Fruit fly (Drosophila melanogaster) whole organism, adult: ENCODE results near the gene CG2772.

Experiments
- CG11617 ChIP-seq: fragments of 200-800 bp; sonication (Bioruptor generic); optimal IDR thresholded peaks from 2 replicates; lab custom pipeline; 2017; ENCODE audit warnings: mild to moderate bottlenecking, missing biosample characterization, missing genetic modification reagents, missing genetic modification characterization
- CG12768 ChIP-seq: fragments of 200-800 bp; sonication (Bioruptor generic); optimal IDR thresholded peaks from 2 replicates; lab custom pipeline; 2017; ENCODE audit warnings: missing biosample characterization, missing genetic modification characterization, mild to moderate bottlenecking, moderate library complexity, missing genetic modification reagents
- CG1620 ChIP-seq: fragments of 200-800 bp; sonication (Bioruptor generic); optimal IDR thresholded peaks from 2 replicates; lab custom pipeline; 2016; ENCODE audit warnings: missing biosample characterization, missing genetic modification characterization
- CG5204 ChIP-seq: fragments of 200-800 bp; sonication (Bioruptor generic); optimal IDR thresholded peaks from 2 replicates; lab custom pipeline; 2016; ENCODE audit warnings: missing biosample characterization, missing genetic modification characterization
- CG7045 ChIP-seq: fragments of 200-800 bp; sonication (Bioruptor generic); optimal IDR thresholded peaks from 2 replicates; lab custom pipeline; 2017; ENCODE audit warnings: missing biosample characterization, mild to moderate bottlenecking, missing genetic modification characterization
- CG7101 ChIP-seq: fragments of 200-800 bp; sonication (Bioruptor generic); optimal IDR thresholded peaks from 2 replicates; lab custom pipeline; 2018; ENCODE audit warnings: missing biosample characterization, mild to moderate bottlenecking, missing genetic modification characterization, moderate library complexity
- Mnt ChIP-seq: fragments of 200-800 bp; sonication (Bioruptor generic); optimal IDR thresholded peaks from 2 replicates; lab custom pipeline; 2016; ENCODE audit warnings: missing biosample characterization, mild to moderate bottlenecking, missing genetic modification characterization
- bab1 ChIP-seq: fragments of 200-800 bp; sonication (Bioruptor generic); optimal IDR thresholded peaks from 3 replicates; lab custom pipeline; 2019; ENCODE audit warnings: missing biosample characterization, mild to moderate bottlenecking, missing genetic modification characterization, moderate library complexity
- cnc ChIP-seq, 2 experiments: fragments of >200 bp; optimal IDR thresholded peaks; 2 replicates each; lab custom pipeline; 2017
- kay ChIP-seq: fragments of 200-800 bp; sonication (Bioruptor generic); peaks from one replicate; lab custom pipeline; 2016; ENCODE audit warnings: missing biosample characterization, missing genetic modification characterization, borderline replicate concordance
- pad ChIP-seq: fragments of 200-800 bp; sonication (Bioruptor generic); optimal IDR thresholded peaks from 3 replicates; lab custom pipeline; 2017; ENCODE audit warnings: missing biosample characterization, missing genetic modification characterization, mild to moderate bottlenecking, moderate library complexity, missing genetic modification reagents
- toe ChIP-seq: fragments of 200-800 bp; sonication (Bioruptor generic); optimal IDR thresholded peaks from 2 replicates; lab custom pipeline; 2016; ENCODE audit warnings: missing biosample characterization, missing genetic modification characterization

DNA sequence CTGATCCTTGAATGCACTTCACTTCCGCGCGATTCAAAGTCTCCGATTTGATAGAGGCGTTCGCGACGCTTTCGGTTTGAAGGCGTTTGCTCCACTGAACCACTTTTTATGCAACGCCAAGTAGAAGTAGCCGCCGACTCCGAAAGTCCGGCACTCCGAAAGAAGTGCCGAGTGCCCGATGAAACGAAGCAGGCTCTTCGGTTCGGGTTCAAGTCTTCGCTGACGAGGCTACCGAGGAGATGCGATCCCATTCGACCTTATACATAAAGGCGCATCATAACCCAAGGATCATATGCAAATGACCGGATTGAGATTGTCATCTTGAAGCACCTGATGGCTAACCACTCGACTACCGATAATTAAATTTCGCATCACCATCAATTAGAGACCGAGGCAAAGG lies 45.2 kb downstream of the CG2772 start, which contains the start of gene CG15414:
- no peak for TF ChIP-seq CG7101 (tag; lab: Kevin White, UChicago)
- no peak for TF ChIP-seq kay
- no peak for TF ChIP-seq CG5204 (GFP tag; lab: Kevin White, UChicago)
- no peak for TF ChIP-seq CG12768 (GFP tag; lab: Kevin White, UChicago)
- TF ChIP-seq bab1 (GFP tag; lab: Kevin White, UChicago) = no peak
- no peak for TF ChIP-seq cnc (optimal IDR thresholded peaks at IDR 0.05; lab: Kevin White, UChicago)
- TF ChIP-seq CG1620 = no peak
- no peak for TF ChIP-seq Mnt (GFP tag; lab: Kevin White, UChicago)
- TF ChIP-seq toe (GFP tag; lab: Kevin White, UChicago) = no peak
- TF ChIP-seq pad (GFP tag; lab: Kevin White, UChicago) = no peak
- no peak for TF ChIP-seq CG7045 (GFP tag; lab: Kevin White, UChicago)
- TF ChIP-seq CG11617 = no peak
